Worm (Caenorhabditis elegans): ENCODE results near the gene nmr-1.

DNA sequence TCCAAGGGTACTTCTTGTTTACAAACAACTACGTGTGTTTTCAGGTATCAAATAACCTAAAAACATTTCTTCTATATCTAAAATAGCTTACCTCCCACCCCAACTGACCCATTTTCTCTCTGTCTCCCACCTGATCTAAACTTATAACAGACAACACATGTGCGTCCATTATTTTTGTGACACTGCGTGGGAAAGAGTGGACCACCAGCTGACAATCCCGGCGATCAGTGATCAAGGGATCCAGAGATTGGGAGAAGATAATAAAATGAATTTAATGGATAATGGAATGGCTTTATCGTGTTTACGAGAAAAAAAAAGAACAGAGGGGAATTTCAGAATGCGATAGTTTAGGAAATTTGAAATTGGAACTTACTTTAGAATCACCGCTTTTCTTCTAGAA, 2.8 kb upstream of the nmr-1 start:
- TF ChIP-seq C38D4.7 (GFP tag; optimal IDR thresholded peaks at IDR 0.05) = no peak
- TF ChIP-seq hlh-30 (tag; optimal IDR thresholded peaks at IDR 0.05; ENCODE audit: insufficient read depth) = no peak
- no peak for TF ChIP-seq pqm-1 (tag; optimal IDR thresholded peaks at IDR 0.05)
- TF ChIP-seq pha-4 (tag; optimal IDR thresholded peaks at IDR 0.05) = no peak
- no peak for TF ChIP-seq ets-4 (tag; optimal IDR thresholded peaks at IDR 0.05)
- TF ChIP-seq nhr-232 (tag; optimal IDR thresholded peaks at IDR 0.05) = no peak
- no peak for TF ChIP-seq ttx-3 (tag; optimal IDR thresholded peaks at IDR 0.05)
